Worm (Caenorhabditis elegans) whole organism, L4 larva: ENCODE data around the gene ins-13.

ENCODE experiments used
- D1046.2 ChIP-seq: fragments of 200-800 bp; sonication (Bioruptor generic); IDR thresholded peaks from 2 replicates; pipeline ENCODE4 v1.3.6; 2022; ENCODE audit warnings: missing genetic modification characterization, missing compliant biosample characterization
- F10B5.3 ChIP-seq: sonication (generic microtip); optimal IDR thresholded peaks from 2 replicates; lab custom pipeline; 2016; ENCODE audit warnings: mild to moderate bottlenecking, missing genetic modification characterization, missing compliant biosample characterization
- F49E8.2 ChIP-seq: sonication (generic microtip); optimal IDR thresholded peaks from 2 replicates; lab custom pipeline; 2016; ENCODE audit warnings: missing compliant biosample characterization, mild to moderate bottlenecking, missing genetic modification characterization, borderline replicate concordance
- T20F7.1 ChIP-seq: fragments of 200-800 bp; sonication (Bioruptor generic); optimal IDR thresholded peaks from 2 replicates; lab custom pipeline; 2018; ENCODE audit warnings: mild to moderate bottlenecking, missing genetic modification characterization, missing compliant biosample characterization
- T26A8.4 ChIP-seq: fragments of 200-800 bp; sonication (Bioruptor generic); IDR thresholded peaks from 2 replicates; pipeline ENCODE4 v1.3.6; 2022; ENCODE audit warnings: missing genetic modification characterization, missing compliant biosample characterization
- Y105C5A.15 ChIP-seq: fragments of 200-800 bp; sonication (Bioruptor generic); IDR thresholded peaks from 2 replicates; pipeline ENCODE4 v1.3.6; 2022; ENCODE audit warnings: missing genetic modification characterization, missing compliant biosample characterization
- Y48G9A.11 ChIP-seq: fragments of 200-800 bp; sonication (Bioruptor generic); IDR thresholded peaks from 2 replicates; pipeline ENCODE4 v1.3.6; 2022; ENCODE audit warnings: missing genetic modification reagents, missing genetic modification characterization, missing compliant biosample characterization
- Y5F2A.4 ChIP-seq: fragments of 200-800 bp; sonication (Bioruptor generic); optimal IDR thresholded peaks from 2 replicates; lab custom pipeline; 2018; ENCODE audit warnings: mild to moderate bottlenecking, missing genetic modification characterization, missing compliant biosample characterization
- ZK337.2 ChIP-seq: fragments of 200-800 bp; sonication (Bioruptor generic); IDR thresholded peaks from 2 replicates; pipeline ENCODE4 v1.3.6; 2022; ENCODE audit warnings: missing genetic modification reagents, missing genetic modification characterization, missing compliant biosample characterization
- ZK546.5 ChIP-seq, 2 experiments: sonication (generic microtip); optimal IDR thresholded peaks; 2 replicates each; lab custom pipeline; 2017; ENCODE audit warnings: missing biosample characterization in 2 of 2, missing genetic modification characterization in 2 of 2
- aha-1 ChIP-seq: fragments of 150-350 bp; peaks from one replicate; lab custom pipeline; 2014; ENCODE audit warnings: missing biosample characterization, missing genetic modification characterization
- aly-2 ChIP-seq: sonication (generic microtip); optimal IDR thresholded peaks from 2 replicates; lab custom pipeline; 2018; ENCODE audit warnings: missing biosample characterization, missing genetic modification characterization
- arid-1 ChIP-seq: fragments of 200-800 bp; sonication (Bioruptor generic); conservative IDR thresholded peaks from 2 replicates; pipeline ENCODE4 v1.3.6; 2022; ENCODE audit warnings: missing genetic modification reagents, missing genetic modification characterization, missing compliant biosample characterization
- attf-4 ChIP-seq: sonication (generic microtip); optimal IDR thresholded peaks from 3 replicates; lab custom pipeline; 2017; ENCODE audit warnings: missing biosample characterization, missing genetic modification characterization
- ceh-20 ChIP-seq: fragments of 200-800 bp; sonication (Bioruptor generic); IDR thresholded peaks from 2 replicates; pipeline ENCODE4 v1.3.6; 2022; ENCODE audit warnings: missing genetic modification reagents, missing genetic modification characterization, missing compliant biosample characterization
- ceh-44 ChIP-seq: fragments of 200-800 bp; sonication (Bioruptor generic); IDR thresholded peaks from 2 replicates; pipeline ENCODE4 v1.3.6; 2022; ENCODE audit warnings: missing genetic modification reagents, missing genetic modification characterization, missing compliant biosample characterization
- cey-2 ChIP-seq: sonication (generic microtip); optimal IDR thresholded peaks from 3 replicates; lab custom pipeline; 2017; ENCODE audit warnings: missing genetic modification characterization, mild to moderate bottlenecking, missing compliant biosample characterization, antibody characterized with exemption, borderline replicate concordance; ENCODE audit not compliant: insufficient read depth
- daf-16 ChIP-seq, 3 experiments: sonication (generic microtip); optimal IDR thresholded peaks; 2 replicates each; lab custom pipeline; 2016 to 2017; ENCODE audit warnings: missing genetic modification characterization in 3 of 3, missing genetic modification reagents in 3 of 3, mild to moderate bottlenecking in 2 of 3, missing compliant biosample characterization in 2 of 3, missing biosample characterization in 1 of 3, moderate library complexity in 1 of 3
- daf-19 ChIP-seq: fragments of 200-800 bp; sonication (Bioruptor generic); conservative IDR thresholded peaks from 2 replicates; pipeline ENCODE4 v1.3.6; 2022; ENCODE audit warnings: missing genetic modification characterization, missing compliant biosample characterization
- dpl-1 ChIP-seq: fragments of 150-350 bp; optimal IDR thresholded peaks from 2 replicates; lab custom pipeline; 2014; ENCODE audit warnings: missing biosample characterization, missing genetic modification reagents, missing genetic modification characterization
- duxl-1 ChIP-seq: sonication (generic microtip); optimal IDR thresholded peaks from 2 replicates; lab custom pipeline; 2016; ENCODE audit warnings: mild to moderate bottlenecking, missing genetic modification characterization, moderate library complexity, missing compliant biosample characterization; ENCODE audit not compliant: poor library complexity
- dve-1 ChIP-seq: sonication (generic microtip); optimal IDR thresholded peaks from 2 replicates; lab custom pipeline; 2017; ENCODE audit warnings: antibody characterized with exemption, mild to moderate bottlenecking, missing genetic modification characterization, missing compliant biosample characterization; ENCODE audit not compliant: insufficient read depth
- egl-43 ChIP-seq: fragments of 200-800 bp; sonication (Bioruptor generic); IDR thresholded peaks from 2 replicates; pipeline ENCODE4 v1.3.6; 2022; ENCODE audit warnings: missing genetic modification reagents, missing genetic modification characterization, missing compliant biosample characterization
- fkh-10 ChIP-seq: fragments of 150-350 bp; optimal IDR thresholded peaks from 2 replicates; lab custom pipeline; 2014; ENCODE audit warnings: missing biosample characterization, missing genetic modification reagents, missing genetic modification characterization
- fos-1 ChIP-seq: fragments of 150-350 bp; optimal IDR thresholded peaks from 2 replicates; lab custom pipeline; 2014; ENCODE audit warnings: missing biosample characterization, missing genetic modification characterization
- hif-1 ChIP-seq, 2 experiments: sonication (generic microtip); optimal IDR thresholded peaks; 2 replicates each; lab custom pipeline; 2016 to 2017; ENCODE audit warnings: missing compliant biosample characterization in 2 of 2, missing genetic modification characterization in 2 of 2, missing genetic modification reagents in 2 of 2, missing genotype in 2 of 2, mild to moderate bottlenecking in 1 of 2
- hlh-30 ChIP-seq: sonication (generic microtip); optimal IDR thresholded peaks from 2 replicates; lab custom pipeline; 2017; ENCODE audit warnings: antibody characterized with exemption, mild to moderate bottlenecking, missing genetic modification characterization, missing compliant biosample characterization; ENCODE audit not compliant: insufficient read depth
- jun-1 ChIP-seq: fragments of 150-350 bp; optimal IDR thresholded peaks from 2 replicates; lab custom pipeline; 2014; ENCODE audit warnings: missing biosample characterization, missing genetic modification reagents, missing genetic modification characterization
- lin-38 ChIP-seq: fragments of 200-800 bp; sonication (Bioruptor generic); IDR thresholded peaks from 2 replicates; pipeline ENCODE4 v1.3.6; 2022; ENCODE audit warnings: missing genetic modification reagents, missing genetic modification characterization, missing compliant biosample characterization
- lin-39 ChIP-seq: fragments of 150-350 bp; optimal IDR thresholded peaks from 2 replicates; lab custom pipeline; 2014; ENCODE audit warnings: missing biosample characterization, missing genetic modification reagents, missing genetic modification characterization
- lsy-2 ChIP-seq, 2 experiments: fragments of 150-350 bp in 1 of 2; sonication (generic microtip) in 1 of 2; optimal IDR thresholded peaks; 2 replicates each; lab custom pipeline; 2014 to 2017; ENCODE audit warnings: missing biosample characterization in 2 of 2, missing genetic modification characterization in 2 of 2
- madf-5 ChIP-seq, 2 experiments: fragments of 200-800 bp; sonication (Bioruptor generic); IDR thresholded peaks; 2 replicates each; pipeline ENCODE4 v1.3.6; 2022; ENCODE audit warnings: missing compliant biosample characterization in 2 of 2, missing genetic modification characterization in 2 of 2
- mdt-29 ChIP-seq: fragments of 200-800 bp; sonication (Bioruptor generic); IDR thresholded peaks from 2 replicates; pipeline ENCODE4 v1.3.6; 2022; ENCODE audit warnings: missing genetic modification reagents, missing genetic modification characterization, missing compliant biosample characterization
- mep-1 ChIP-seq: fragments of 150-350 bp; sonication (generic microtip); optimal IDR thresholded peaks from 3 replicates; lab custom pipeline; 2014; ENCODE audit warnings: missing biosample characterization, missing genetic modification characterization
- mxl-3 ChIP-seq: fragments of 200-800 bp; sonication (Bioruptor generic); optimal IDR thresholded peaks from 2 replicates; lab custom pipeline; 2018; ENCODE audit warnings: mild to moderate bottlenecking, missing genetic modification characterization, missing compliant biosample characterization
- nhr-111 ChIP-seq: fragments of 200-800 bp; sonication (Bioruptor generic); optimal IDR thresholded peaks from 2 replicates; lab custom pipeline; 2018; ENCODE audit warnings: mild to moderate bottlenecking, missing genetic modification characterization, missing compliant biosample characterization
- nhr-237 ChIP-seq: sonication (generic microtip); optimal IDR thresholded peaks from 2 replicates; lab custom pipeline; 2017; ENCODE audit warnings: missing biosample characterization, missing genetic modification characterization
- nhr-25 ChIP-seq: sonication (generic microtip); optimal IDR thresholded peaks from 2 replicates; lab custom pipeline; 2017; ENCODE audit warnings: missing genetic modification characterization, mild to moderate bottlenecking, missing compliant biosample characterization, antibody characterized with exemption, moderate library complexity, borderline replicate concordance; ENCODE audit not compliant: insufficient read depth
- nhr-76 ChIP-seq: fragments of 150-350 bp; optimal IDR thresholded peaks from 2 replicates; lab custom pipeline; 2014; ENCODE audit warnings: missing biosample characterization, missing genetic modification characterization
- pha-4 ChIP-seq, 2 experiments: fragments of 150-350 bp in 1 of 2; fragments of 200-800 bp in 1 of 2; sonication (Bioruptor generic) in 1 of 2; IDR thresholded peaks in 1 of 2; optimal IDR thresholded peaks in 1 of 2; 2 replicates each; pipeline versions ENCODE4 v1.3.6 to Lab custom; 2014 to 2022; ENCODE audit warnings: missing genetic modification characterization in 2 of 2, missing genetic modification reagents in 2 of 2, missing biosample characterization in 1 of 2, missing compliant biosample characterization in 1 of 2
- php-3 ChIP-seq: fragments of 200-800 bp; sonication (Bioruptor generic); IDR thresholded peaks from 2 replicates; pipeline ENCODE4 v1.3.6; 2022; ENCODE audit warnings: missing genetic modification reagents, missing genetic modification characterization, missing compliant biosample characterization
- pqm-1 ChIP-seq: sonication (generic microtip); optimal IDR thresholded peaks from 2 replicates; lab custom pipeline; 2017; ENCODE audit warnings: missing biosample characterization, missing genetic modification characterization
- spr-1 ChIP-seq: sonication (generic microtip); optimal IDR thresholded peaks from 2 replicates; lab custom pipeline; 2016; ENCODE audit warnings: mild to moderate bottlenecking, missing genetic modification characterization, missing compliant biosample characterization
- spr-3 ChIP-seq: fragments of 200-800 bp; sonication (Bioruptor generic); optimal IDR thresholded peaks from 2 replicates; lab custom pipeline; 2018; ENCODE audit warnings: mild to moderate bottlenecking, missing genetic modification characterization, missing compliant biosample characterization
- tag-97 ChIP-seq: fragments of 200-800 bp; sonication (Bioruptor generic); IDR thresholded peaks from 2 replicates; pipeline ENCODE4 v1.3.6; 2022; ENCODE audit warnings: missing genetic modification characterization, missing compliant biosample characterization
- unc-39 ChIP-seq: sonication (generic microtip); optimal IDR thresholded peaks from 2 replicates; lab custom pipeline; 2017; ENCODE audit warnings: missing biosample characterization, missing genetic modification characterization
- zag-1 ChIP-seq: fragments of 150-350 bp; optimal IDR thresholded peaks from 2 replicates; lab custom pipeline; 2014; ENCODE audit warnings: missing biosample characterization, missing genetic modification characterization
- zfp-2 ChIP-seq: sonication (generic microtip); optimal IDR thresholded peaks from 2 replicates; lab custom pipeline; 2016; ENCODE audit warnings: mild to moderate bottlenecking, missing genetic modification characterization, missing compliant biosample characterization
- zip-2 ChIP-seq: fragments of 150-350 bp; optimal IDR thresholded peaks from 2 replicates; lab custom pipeline; 2014; ENCODE audit warnings: missing biosample characterization, missing genetic modification characterization
- ztf-11 ChIP-seq: fragments of 150-350 bp; optimal IDR thresholded peaks from 2 replicates; lab custom pipeline; 2014; ENCODE audit warnings: missing biosample characterization, missing genetic modification characterization

ins-13 gene

ce11 chrII:5544145-5544515 lies 534 bp downstream of the ins-13 start (continued):
- TF ChIP-seq ZK546.5 (tag; optimal IDR thresholded peaks at IDR 0.05; lab: Kevin White, UChicago) (no peak), nhr-25 (tag; lab: Kevin White, UChicago) (no peak), cey-2 (tag; lab: Kevin White, UChicago) (no peak), php-3 (GFP tag; lab: Robert Waterston, UW) (peak; percentile 36; the same call in 1 of the 2 replicates), dpl-1 (GFP tag; lab: Kevin White, UChicago) (peak; percentile 57), fkh-10 (GFP tag; lab: Kevin White, UChicago) (no peak), aly-2 (tag; lab: Kevin White, UChicago) (no peak), attf-4 (tag; lab: Kevin White, UChicago) (no peak), lin-39 (tag; lab: Kevin White, UChicago) (no peak), Y105C5A.15 (GFP tag; lab: Robert Waterston, UW) (no peak), lin-38 (GFP tag; lab: Robert Waterston, UW) (0 out of 2 replicates have a peak, but pooled peaks have one; percentile 4), ceh-20 (GFP tag; lab: Robert Waterston, UW) (peak; percentile 46), jun-1 (no peak), D1046.2 (GFP tag; lab: Robert Waterston, UW) (peak; percentile 59; the same call in 1 of the 2 replicates), pha-4 (GFP tag; IDR thresholded peaks at IDR 0.05; lab: Robert Waterston, UW) (peak; percentile 16; the same call in 1 of the 2 replicates), pha-4 (tag; optimal IDR thresholded peaks at IDR 0.05; lab: Kevin White, UChicago) (no peak), ZK337.2 (GFP tag; lab: Robert Waterston, UW) (no peak), nhr-76 (no peak), F10B5.3 (tag; lab: Kevin White, UChicago) (no peak), ceh-44 (GFP tag; lab: Robert Waterston, UW) (no peak), hlh-30 (tag; lab: Kevin White, UChicago) (peak; percentile 33), aha-1 (tag; lab: Kevin White, UChicago) (peak; percentile 48), spr-1 (tag; lab: Kevin White, UChicago) (no peak), mxl-3 (GFP tag; lab: Kevin White, UChicago) (no peak), lsy-2 (tag; optimal IDR thresholded peaks at IDR 0.05; lab: Kevin White, UChicago) (peak; percentile 0 to 83), mdt-29 (GFP tag; lab: Robert Waterston, UW) (peak; percentile 97), mep-1 (tag; lab: Kevin White, UChicago) (peak; percentile 76), zag-1 (tag; lab: Kevin White, UChicago) (no peak), zip-2 (no peak), spr-3 (GFP tag; lab: Kevin White, UChicago) (no peak), pqm-1 (tag; lab: Kevin White, UChicago) (no peak), dve-1 (tag; lab: Kevin White, UChicago) (peak; percentile 96), hif-1 (tag; optimal IDR thresholded peaks at IDR 0.05; lab: Kevin White, UChicago) (peak in 1 of 2 experiments; percentile 34), arid-1 (GFP tag; lab: Robert Waterston, UW) (peak; percentile 74), T26A8.4 (peak; percentile 4), unc-39 (tag; lab: Kevin White, UChicago) (no peak), fos-1 (no peak), nhr-111 (no peak), daf-19 (GFP tag; lab: Robert Waterston, UW) (no peak), madf-5 (GFP tag; IDR thresholded peaks at IDR 0.05; lab: Robert Waterston, UW) (no peak), Y5F2A.4 (GFP tag; lab: Kevin White, UChicago) (no peak), egl-43 (peak; percentile 65; the same call in 1 of the 2 replicates), F49E8.2 (tag; lab: Kevin White, UChicago) (no peak), zfp-2 (no peak), tag-97 (GFP tag; lab: Robert Waterston, UW) (no peak), daf-16 (GFP tag; optimal IDR thresholded peaks at IDR 0.05; lab: Kevin White, UChicago) (peak in 1 of 2 experiments; percentile 76), daf-16 (tag; optimal IDR thresholded peaks at IDR 0.05; lab: Kevin White, UChicago) (peak; percentile 81), nhr-237 (tag; lab: Kevin White, UChicago) (no peak), Y48G9A.11 (GFP tag; lab: Robert Waterston, UW) (no peak), ztf-11 (tag; lab: Kevin White, UChicago) (no peak), T20F7.1 (GFP tag; lab: Kevin White, UChicago) (no peak), duxl-1 (tag; lab: Kevin White, UChicago) (peak; percentile 46)
